Fruit fly (Drosophila melanogaster) whole organism, pupa: ENCODE results near the gene CG33630.

Experiments
- CG13204 ChIP-seq: fragments of 200-800 bp; sonication (Bioruptor generic); optimal IDR thresholded peaks from 2 replicates; lab custom pipeline; 2018; ENCODE audit warnings: missing biosample characterization, mild to moderate bottlenecking, missing genetic modification characterization, moderate library complexity
- CG4496 ChIP-seq: fragments of 200-800 bp; sonication (Bioruptor generic); IDR thresholded peaks from 3 replicates; pipeline ENCODE4 v1.3.6; 2022; ENCODE audit warnings: missing biosample characterization, missing genetic modification characterization
- fd96Ca ChIP-seq: fragments of 200-800 bp; sonication (Bioruptor generic); IDR thresholded peaks from 3 replicates; pipeline ENCODE4 v1.3.6; 2022; ENCODE audit warnings: missing biosample characterization, missing genetic modification characterization
- gl ChIP-seq: fragments of 200-800 bp; sonication (Bioruptor generic); optimal IDR thresholded peaks from 2 replicates; lab custom pipeline; 2018; ENCODE audit warnings: missing biosample characterization, mild to moderate bottlenecking, missing genetic modification characterization

DNA sequence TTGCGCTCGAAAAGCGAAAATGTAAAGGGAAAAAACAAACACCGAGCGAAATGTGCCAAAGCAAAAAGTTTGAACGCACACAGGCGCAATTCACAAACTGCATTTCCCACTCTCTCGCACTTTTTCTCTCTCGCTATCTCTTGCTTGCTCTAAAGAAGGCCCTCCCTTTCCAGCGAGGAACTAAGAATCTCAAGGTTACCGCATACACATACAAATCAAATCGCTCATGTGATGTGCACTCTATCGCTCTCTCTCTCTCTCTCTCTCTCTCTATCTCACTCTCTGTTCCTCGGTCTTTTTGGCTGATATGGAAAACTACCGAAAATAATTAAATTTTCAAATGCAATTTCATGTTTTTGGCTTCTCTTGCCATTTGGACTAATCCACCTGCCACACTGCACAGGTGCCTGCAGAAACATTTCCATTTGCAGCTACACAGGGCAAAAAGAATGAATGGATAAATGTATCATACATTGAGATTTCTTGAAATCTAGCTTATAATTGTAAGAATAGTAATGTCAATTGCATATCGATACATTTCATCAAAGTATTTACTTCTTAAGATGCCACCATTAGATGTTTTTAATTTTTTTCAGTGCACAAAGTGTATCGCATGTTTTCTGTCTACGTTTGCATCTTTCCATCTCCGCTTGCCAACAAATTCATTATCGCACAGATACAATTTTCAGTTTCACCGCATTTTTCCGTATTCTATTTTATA is 17.0 kb downstream of the CG33630 start:
- TF ChIP-seq CG13204 (GFP tag; lab: Kevin White, UChicago) = no peak
- no peak for TF ChIP-seq fd96Ca (GFP tag; lab: Robert Waterston, UW)
- TF ChIP-seq gl (tag; lab: Kevin White, UChicago) = peak; percentile 37
- peak; percentile 87 for TF ChIP-seq CG4496 (GFP tag; lab: Robert Waterston, UW)
